Worm (Caenorhabditis elegans) whole organism, L1 larva: ENCODE data around the gene T01D3.3.
A peak's percentile ranks its signal among the peaks of the same experiment; 100 is the strongest.

Source experiments
- C16A3.4 ChIP-seq: fragments of 150-350 bp; optimal IDR thresholded peaks from 2 replicates; lab custom pipeline; 2014; ENCODE audit warnings: missing biosample characterization, missing genetic modification characterization
- C34B4.2 ChIP-seq: sonication (generic microtip); optimal IDR thresholded peaks from 2 replicates; lab custom pipeline; 2017; ENCODE audit warnings: mild to moderate bottlenecking, missing genetic modification characterization, missing compliant biosample characterization
- F16B12.6 ChIP-seq: fragments of 150-350 bp; optimal IDR thresholded peaks from 2 replicates; lab custom pipeline; 2014; ENCODE audit warnings: missing biosample characterization, missing genetic modification characterization
- aha-1 ChIP-seq: fragments of 150-350 bp; optimal IDR thresholded peaks from 2 replicates; lab custom pipeline; 2014; ENCODE audit warnings: missing biosample characterization, missing genetic modification characterization
- ama-1 ChIP-seq: fragments of 150-350 bp; optimal IDR thresholded peaks from 2 replicates; lab custom pipeline; 2014
- blmp-1 ChIP-seq: fragments of 150-350 bp; optimal IDR thresholded peaks from 2 replicates; lab custom pipeline; 2014; ENCODE audit warnings: missing biosample characterization, missing genetic modification characterization
- ceh-63 ChIP-seq: fragments of 200-800 bp; sonication (Bioruptor generic); optimal IDR thresholded peaks from 2 replicates; lab custom pipeline; 2018; ENCODE audit warnings: mild to moderate bottlenecking, missing genetic modification characterization, missing compliant biosample characterization
- ceh-82 ChIP-seq, 3 experiments: fragments of 150-350 bp in 1 of 3; sonication (generic microtip) in 2 of 3; optimal IDR thresholded peaks; 2 replicates each; lab custom pipeline; 2014 to 2017; ENCODE audit warnings: missing biosample characterization in 3 of 3, missing genetic modification characterization in 3 of 3
- ces-1 ChIP-seq: fragments of 150-350 bp; optimal IDR thresholded peaks from 2 replicates; lab custom pipeline; 2014; ENCODE audit warnings: missing biosample characterization, missing genetic modification reagents, missing genetic modification characterization
- dpl-1 ChIP-seq, 3 experiments: fragments of 150-350 bp in 2 of 3; sonication (generic microtip) in 1 of 3; optimal IDR thresholded peaks; 2 replicates each; lab custom pipeline; 2014 to 2017; ENCODE audit warnings: missing biosample characterization in 3 of 3, missing genetic modification characterization in 3 of 3, missing genetic modification reagents in 3 of 3
- dsc-1 ChIP-seq: sonication (generic microtip); optimal IDR thresholded peaks from 2 replicates; lab custom pipeline; 2016; ENCODE audit warnings: mild to moderate bottlenecking, missing genetic modification characterization, missing compliant biosample characterization
- efl-3 ChIP-seq: fragments of 200-800 bp; sonication (Bioruptor generic); optimal IDR thresholded peaks from 2 replicates; lab custom pipeline; 2018; ENCODE audit warnings: mild to moderate bottlenecking, missing genetic modification characterization, missing compliant biosample characterization
- egl-13 ChIP-seq: sonication (generic microtip); optimal IDR thresholded peaks from 2 replicates; lab custom pipeline; 2016; ENCODE audit warnings: missing genotype, missing genetic modification reagents, missing genetic modification characterization, missing compliant biosample characterization
- elt-2 ChIP-seq: sonication (generic microtip); optimal IDR thresholded peaks from 2 replicates; lab custom pipeline; 2016; ENCODE audit warnings: missing genetic modification characterization, mild to moderate bottlenecking, inconsistent platforms, missing compliant biosample characterization, missing genetic modification reagents
- elt-3 ChIP-seq, 6 experiments: fragments of 150-350 bp in 1 of 6; sonication (generic microtip); optimal IDR thresholded peaks; 2 replicates each; lab custom pipeline; 2017 to 2018; ENCODE audit warnings: missing biosample characterization in 6 of 6, missing genetic modification characterization in 6 of 6, inconsistent platforms in 1 of 6
- fkh-8 ChIP-seq: sonication (generic microtip); optimal IDR thresholded peaks from 2 replicates; lab custom pipeline; 2016; ENCODE audit warnings: mild to moderate bottlenecking, missing genetic modification characterization, missing compliant biosample characterization
- fos-1 ChIP-seq: fragments of 150-350 bp; optimal IDR thresholded peaks from 2 replicates; lab custom pipeline; 2014; ENCODE audit warnings: missing biosample characterization, missing genetic modification characterization
- grh-1 ChIP-seq: fragments of 200-800 bp; sonication (Bioruptor generic); IDR thresholded peaks from 2 replicates; pipeline ENCODE4 v1.3.6; 2022; ENCODE audit warnings: missing genetic modification reagents, missing genetic modification characterization, missing compliant biosample characterization
- hlh-17 ChIP-seq: fragments of 200-800 bp; sonication (Bioruptor generic); optimal IDR thresholded peaks from 2 replicates; lab custom pipeline; 2018; ENCODE audit warnings: missing genetic modification characterization, mild to moderate bottlenecking, missing compliant biosample characterization, moderate library complexity, borderline replicate concordance
- hpl-2 ChIP-seq: fragments of 150-350 bp; optimal IDR thresholded peaks from 2 replicates; lab custom pipeline; 2014; ENCODE audit warnings: missing biosample characterization, missing genetic modification reagents, missing genetic modification characterization
- isw-1 ChIP-seq: fragments of 200-800 bp; sonication (Bioruptor generic); IDR thresholded peaks from 2 replicates; pipeline ENCODE4 v1.3.6; 2022; ENCODE audit warnings: missing genetic modification characterization, missing compliant biosample characterization
- jun-1 ChIP-seq: fragments of 150-350 bp; optimal IDR thresholded peaks from 2 replicates; lab custom pipeline; 2014; ENCODE audit warnings: missing biosample characterization, missing genetic modification reagents, missing genetic modification characterization
- lin-13 ChIP-seq: fragments of 150-350 bp; optimal IDR thresholded peaks from 2 replicates; lab custom pipeline; 2014; ENCODE audit warnings: missing biosample characterization, missing genetic modification reagents, missing genetic modification characterization
- lin-14 ChIP-seq: fragments of 200-800 bp; sonication (Bioruptor generic); optimal IDR thresholded peaks from 2 replicates; lab custom pipeline; 2018; ENCODE audit warnings: mild to moderate bottlenecking, missing genetic modification characterization, moderate library complexity, missing compliant biosample characterization
- lin-15B ChIP-seq: fragments of 150-350 bp; sonication (generic microtip); optimal IDR thresholded peaks from 3 replicates; lab custom pipeline; 2014; ENCODE audit warnings: missing biosample characterization, missing genetic modification characterization
- lin-35 ChIP-seq, 2 experiments: fragments of 150-350 bp; optimal IDR thresholded peaks; 2 replicates each; lab custom pipeline; 2014; ENCODE audit warnings: missing biosample characterization in 2 of 2, missing genetic modification characterization in 2 of 2, missing genetic modification reagents in 2 of 2
- lin-39 ChIP-seq: fragments of 150-350 bp; optimal IDR thresholded peaks from 2 replicates; lab custom pipeline; 2014; ENCODE audit warnings: missing biosample characterization, missing genetic modification reagents, missing genetic modification characterization
- lir-3 ChIP-seq: sonication (generic microtip); optimal IDR thresholded peaks from 2 replicates; lab custom pipeline; 2016; ENCODE audit warnings: mild to moderate bottlenecking, missing genetic modification characterization, moderate library complexity, missing compliant biosample characterization; ENCODE audit not compliant: poor library complexity
- lsy-2 ChIP-seq, 2 experiments: fragments of 150-350 bp; optimal IDR thresholded peaks; 2 replicates each; lab custom pipeline; 2014; ENCODE audit warnings: missing biosample characterization in 2 of 2, missing genetic modification characterization in 2 of 2
- mab-9 ChIP-seq: fragments of 200-800 bp; sonication (Bioruptor generic); IDR thresholded peaks from 2 replicates; pipeline ENCODE4 v1.3.6; 2022; ENCODE audit warnings: missing genetic modification reagents, missing genetic modification characterization, missing compliant biosample characterization
- mep-1 ChIP-seq: fragments of 150-350 bp; optimal IDR thresholded peaks from 2 replicates; lab custom pipeline; 2014; ENCODE audit warnings: missing biosample characterization, missing genetic modification characterization
- nhr-12 ChIP-seq: sonication (generic microtip); optimal IDR thresholded peaks from 2 replicates; lab custom pipeline; 2017; ENCODE audit warnings: missing biosample characterization, missing genetic modification characterization
- nhr-237 ChIP-seq: fragments of 150-350 bp; optimal IDR thresholded peaks from 2 replicates; lab custom pipeline; 2014; ENCODE audit warnings: missing biosample characterization, missing genetic modification characterization
- nhr-28 ChIP-seq: fragments of 150-350 bp; optimal IDR thresholded peaks from 2 replicates; lab custom pipeline; 2014; ENCODE audit warnings: missing biosample characterization, missing genetic modification characterization
- nhr-47 ChIP-seq: sonication (generic microtip); optimal IDR thresholded peaks from 2 replicates; lab custom pipeline; 2016; ENCODE audit warnings: mild to moderate bottlenecking, missing genetic modification characterization, moderate library complexity, missing compliant biosample characterization
- nhr-71 ChIP-seq: sonication (generic microtip); optimal IDR thresholded peaks from 2 replicates; lab custom pipeline; 2016; ENCODE audit warnings: mild to moderate bottlenecking, missing genetic modification characterization, moderate library complexity, missing compliant biosample characterization
- nhr-90 ChIP-seq: sonication (generic microtip); optimal IDR thresholded peaks from 2 replicates; lab custom pipeline; 2016; ENCODE audit warnings: mild to moderate bottlenecking, missing genetic modification characterization, missing compliant biosample characterization; ENCODE audit not compliant: poor library complexity
- pag-3 ChIP-seq: sonication (generic microtip); optimal IDR thresholded peaks from 2 replicates; lab custom pipeline; 2017; ENCODE audit warnings: missing genetic modification characterization, mild to moderate bottlenecking, missing compliant biosample characterization, antibody characterized with exemption, borderline replicate concordance; ENCODE audit not compliant: insufficient read depth
- rnt-1 ChIP-seq: sonication (generic microtip); optimal IDR thresholded peaks from 2 replicates; lab custom pipeline; 2016; ENCODE audit warnings: mild to moderate bottlenecking, missing genetic modification characterization, moderate library complexity, missing compliant biosample characterization
- skn-1 ChIP-seq: fragments of 150-350 bp; optimal IDR thresholded peaks from 2 replicates; lab custom pipeline; 2014; ENCODE audit warnings: missing biosample characterization, missing genetic modification characterization
- snpc-4 ChIP-seq: fragments of 150-350 bp; optimal IDR thresholded peaks from 2 replicates; lab custom pipeline; 2014; ENCODE audit warnings: missing biosample characterization, missing genetic modification characterization
- snu-23 ChIP-seq: sonication (generic microtip); optimal IDR thresholded peaks from 2 replicates; lab custom pipeline; 2016; ENCODE audit warnings: missing genetic modification characterization, missing compliant biosample characterization
- sox-4 ChIP-seq: sonication (generic microtip); optimal IDR thresholded peaks from 2 replicates; lab custom pipeline; 2016; ENCODE audit warnings: missing genetic modification characterization, missing compliant biosample characterization
- sptf-1 ChIP-seq: fragments of 150-350 bp; optimal IDR thresholded peaks from 2 replicates; lab custom pipeline; 2014; ENCODE audit warnings: missing biosample characterization, missing genetic modification characterization
- tbx-2 ChIP-seq: sonication (generic microtip); optimal IDR thresholded peaks from 2 replicates; lab custom pipeline; 2016; ENCODE audit warnings: missing genetic modification characterization, missing compliant biosample characterization
- tlp-1 ChIP-seq: fragments of 150-350 bp; optimal IDR thresholded peaks from 2 replicates; lab custom pipeline; 2014; ENCODE audit warnings: missing biosample characterization, missing genetic modification characterization
- unc-30 ChIP-seq: sonication (generic microtip); optimal IDR thresholded peaks from 2 replicates; lab custom pipeline; 2017; ENCODE audit warnings: missing biosample characterization, missing genetic modification characterization
- unc-62 ChIP-seq: fragments of 150-350 bp; optimal IDR thresholded peaks from 2 replicates; lab custom pipeline; 2014; ENCODE audit warnings: missing biosample characterization, missing genetic modification reagents, missing genetic modification characterization
- unc-86 ChIP-seq: sonication (generic microtip); optimal IDR thresholded peaks from 2 replicates; lab custom pipeline; 2016; ENCODE audit warnings: missing genetic modification characterization, missing compliant biosample characterization
- xbp-1 ChIP-seq: sonication (generic microtip); optimal IDR thresholded peaks from 2 replicates; lab custom pipeline; 2016; ENCODE audit warnings: missing genetic modification characterization, missing compliant biosample characterization
- zag-1 ChIP-seq: fragments of 150-350 bp; optimal IDR thresholded peaks from 2 replicates; lab custom pipeline; 2014; ENCODE audit warnings: missing biosample characterization, missing genetic modification characterization
- zip-4 ChIP-seq: fragments of 200-800 bp; sonication (Bioruptor generic); optimal IDR thresholded peaks from 2 replicates; lab custom pipeline; 2018; ENCODE audit warnings: mild to moderate bottlenecking, missing genetic modification characterization, moderate library complexity, missing compliant biosample characterization
- ztf-4 ChIP-seq: fragments of 150-350 bp; optimal IDR thresholded peaks from 2 replicates; lab custom pipeline; 2014; ENCODE audit warnings: missing biosample characterization, missing genetic modification characterization

T01D3.3 gene

DNA sequence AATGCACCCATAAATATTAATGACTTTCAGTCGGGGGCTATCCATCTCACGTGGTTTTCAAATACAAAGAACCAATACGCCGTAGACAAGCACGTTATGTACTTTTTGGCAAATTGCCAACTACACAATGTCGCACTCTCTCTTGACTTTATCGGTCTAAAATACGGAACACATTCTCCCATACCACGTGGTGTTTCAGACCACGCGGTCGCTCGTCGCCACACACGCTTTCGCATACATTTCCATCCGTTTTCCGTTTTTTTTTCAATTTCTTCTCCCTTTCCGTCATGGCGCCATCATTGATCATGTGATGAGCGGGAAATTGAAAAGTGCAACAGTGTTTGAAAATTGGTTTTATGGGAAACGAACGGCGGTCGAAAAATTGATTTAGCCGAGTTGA is 45.5 kb upstream of the T01D3.3 start:
- TF ChIP-seq elt-2 (tag; lab: Kevin White, UChicago): peak; percentile 93
- no peak for TF ChIP-seq C34B4.2 (tag; lab: Kevin White, UChicago)
- no peak for TF ChIP-seq F16B12.6 (tag; lab: Kevin White, UChicago)
- peak; percentile 94 for TF ChIP-seq nhr-90
- TF ChIP-seq mep-1 (tag; lab: Kevin White, UChicago): peak; percentile 83
- peak; percentile 74 for TF ChIP-seq lin-13
- TF ChIP-seq lin-14 (GFP tag; lab: Kevin White, UChicago): peak; percentile 99
- peak; percentile 59 to 83 (median 74) for TF ChIP-seq dpl-1 (GFP tag; optimal IDR thresholded peaks at IDR 0.05; lab: Kevin White, UChicago)
- TF ChIP-seq nhr-28 (tag; lab: Kevin White, UChicago): no peak
- TF ChIP-seq blmp-1 (tag; lab: Kevin White, UChicago): peak; percentile 97
- TF ChIP-seq zip-4: peak; percentile 6
- no peak for TF ChIP-seq efl-3 (GFP tag; lab: Kevin White, UChicago)
- TF ChIP-seq nhr-237 (tag; lab: Kevin White, UChicago): no peak
- TF ChIP-seq isw-1: peak; percentile 22; the same call in 1 of the 2 replicates
- no peak for TF ChIP-seq lin-15B (tag; lab: Kevin White, UChicago)
- TF ChIP-seq lsy-2 (tag; optimal IDR thresholded peaks at IDR 0.05; lab: Kevin White, UChicago): peak; percentile 69 to 72
- TF ChIP-seq lin-39 (tag; lab: Kevin White, UChicago): no peak
- TF ChIP-seq ama-1 (lab: Kevin White, UChicago): no peak
- TF ChIP-seq hpl-2 (GFP tag; lab: Kevin White, UChicago): peak; percentile 63
- TF ChIP-seq xbp-1 (tag; lab: Kevin White, UChicago): peak; percentile 57
- TF ChIP-seq C16A3.4 (tag; lab: Kevin White, UChicago): peak; percentile 65
- no peak for TF ChIP-seq ces-1 (GFP tag; lab: Kevin White, UChicago)
- peak; percentile 95 for TF ChIP-seq snu-23 (GFP tag; lab: Kevin White, UChicago)
- TF ChIP-seq unc-62: no peak
- TF ChIP-seq pag-3: peak; percentile 69
- peak; percentile 17 for TF ChIP-seq fos-1
- TF ChIP-seq zag-1 (tag; lab: Kevin White, UChicago): no peak
- no peak for TF ChIP-seq sptf-1 (tag; lab: Kevin White, UChicago)
- peak; percentile 83 for TF ChIP-seq grh-1 (GFP tag; lab: Robert Waterston, UW)
- TF ChIP-seq ceh-63 (GFP tag; lab: Kevin White, UChicago): peak; percentile 5
- TF ChIP-seq tlp-1 (tag; lab: Kevin White, UChicago): no peak
- peak in 1 of 3 experiments; percentile 8 for TF ChIP-seq ceh-82 (tag; optimal IDR thresholded peaks at IDR 0.05; lab: Kevin White, UChicago)
- peak; percentile 91 for TF ChIP-seq tbx-2 (tag; lab: Kevin White, UChicago)
- TF ChIP-seq nhr-71: peak; percentile 98
- peak; percentile 49 to 90 for TF ChIP-seq lin-35 (GFP tag; optimal IDR thresholded peaks at IDR 0.05; lab: Kevin White, UChicago)
- peak; percentile 91 for TF ChIP-seq nhr-47 (tag; lab: Kevin White, UChicago)
- peak; percentile 83 for TF ChIP-seq ztf-4 (tag; lab: Kevin White, UChicago)
- peak; percentile 38 for TF ChIP-seq aha-1 (tag; lab: Kevin White, UChicago)
- peak in 2 of 6 experiments; percentile 92 for TF ChIP-seq elt-3 (tag; optimal IDR thresholded peaks at IDR 0.05; lab: Kevin White, UChicago)
- peak; percentile 64 for TF ChIP-seq lir-3
- peak; percentile 38 for TF ChIP-seq sox-4 (tag; lab: Kevin White, UChicago)
- peak; percentile 62 for TF ChIP-seq mab-9 (GFP tag; lab: Robert Waterston, UW)
- no peak for TF ChIP-seq hlh-17 (GFP tag; lab: Kevin White, UChicago)
- TF ChIP-seq skn-1 (tag; lab: Kevin White, UChicago): peak; percentile 70
- peak; percentile 72 for TF ChIP-seq fkh-8 (tag; lab: Kevin White, UChicago)
- peak; percentile 38 for TF ChIP-seq unc-86 (tag; lab: Kevin White, UChicago)
- peak; percentile 52 for TF ChIP-seq egl-13
- no peak for TF ChIP-seq unc-30
- peak; percentile 48 for TF ChIP-seq snpc-4 (tag; lab: Kevin White, UChicago)
- TF ChIP-seq jun-1 (tag; lab: Kevin White, UChicago): peak; percentile 82
- no peak for TF ChIP-seq nhr-12 (tag; lab: Kevin White, UChicago)
- peak; percentile 53 for TF ChIP-seq dsc-1
- peak; percentile 77 for TF ChIP-seq rnt-1 (tag; lab: Kevin White, UChicago)
